Worm (Caenorhabditis elegans) whole organism, L4 larva: ENCODE data around the gene Y39A1A.17.
A peak's percentile ranks its signal among the peaks of the same experiment; 100 is the strongest.

ENCODE experiments used
- T20F7.1 ChIP-seq: fragments of 200-800 bp; sonication (Bioruptor generic); optimal IDR thresholded peaks from 2 replicates; lab custom pipeline; 2018; ENCODE audit warnings: mild to moderate bottlenecking, missing genetic modification characterization, missing compliant biosample characterization
- fkh-10 ChIP-seq: fragments of 150-350 bp; optimal IDR thresholded peaks from 2 replicates; lab custom pipeline; 2014; ENCODE audit warnings: missing biosample characterization, missing genetic modification reagents, missing genetic modification characterization
- hif-1 ChIP-seq, 2 experiments: sonication (generic microtip); optimal IDR thresholded peaks; 2 replicates each; lab custom pipeline; 2016 to 2017; ENCODE audit warnings: missing compliant biosample characterization in 2 of 2, missing genetic modification characterization in 2 of 2, missing genetic modification reagents in 2 of 2, missing genotype in 2 of 2, mild to moderate bottlenecking in 1 of 2
- jun-1 ChIP-seq: fragments of 150-350 bp; optimal IDR thresholded peaks from 2 replicates; lab custom pipeline; 2014; ENCODE audit warnings: missing biosample characterization, missing genetic modification reagents, missing genetic modification characterization
- lin-1 ChIP-seq: fragments of 200-800 bp; sonication (Bioruptor generic); IDR thresholded peaks from 2 replicates; pipeline ENCODE4 v1.3.6; 2022; ENCODE audit warnings: missing genetic modification reagents, missing genetic modification characterization, missing compliant biosample characterization
- nhr-11 ChIP-seq: fragments of 150-350 bp; optimal IDR thresholded peaks from 2 replicates; lab custom pipeline; 2014; ENCODE audit warnings: missing biosample characterization, missing genetic modification characterization
- sdz-12 ChIP-seq: fragments of 200-800 bp; sonication (Bioruptor generic); optimal IDR thresholded peaks from 2 replicates; lab custom pipeline; 2018; ENCODE audit warnings: mild to moderate bottlenecking, missing genetic modification characterization, missing compliant biosample characterization
- skn-1 ChIP-seq: fragments of 150-350 bp; optimal IDR thresholded peaks from 2 replicates; lab custom pipeline; 2014; ENCODE audit warnings: missing biosample characterization, missing genetic modification characterization

DNA sequence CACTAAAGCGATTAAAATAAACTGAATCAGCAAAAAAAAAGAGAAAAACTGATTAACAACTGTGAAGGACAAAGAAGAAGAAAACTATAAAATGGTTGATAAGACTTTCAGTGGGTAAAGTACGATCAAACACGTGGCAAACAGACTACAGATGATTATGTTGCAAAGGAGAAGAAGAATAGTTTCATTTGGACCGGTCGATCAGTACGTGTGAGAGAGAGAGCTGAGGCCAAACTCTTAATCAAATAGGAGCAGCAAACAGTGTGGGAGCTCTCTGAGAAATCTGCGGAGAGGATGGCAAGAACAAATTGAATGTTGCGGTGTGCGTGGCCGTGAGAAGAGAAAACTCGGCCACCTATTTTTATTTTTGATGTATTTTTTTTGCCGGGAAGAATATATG, 28.1 kb upstream of the Y39A1A.17 start:
- TF ChIP-seq fkh-10 (GFP tag; lab: Kevin White, UChicago) (no peak), sdz-12 (GFP tag; lab: Kevin White, UChicago) (no peak), hif-1 (tag; optimal IDR thresholded peaks at IDR 0.05; lab: Kevin White, UChicago) (no peak), lin-1 (GFP tag; lab: Robert Waterston, UW) (0 out of 2 replicates have a peak, but pooled peaks have one; percentile 23), skn-1 (tag; lab: Kevin White, UChicago) (no peak), jun-1 (tag; lab: Kevin White, UChicago) (no peak), nhr-11 (no peak), T20F7.1 (peak; percentile 29)
